Worm (Caenorhabditis elegans) whole organism, late embryonic: Measurements from ENCODE around the gene H03A11.2.

Source experiments
- K09A11.1 ChIP-seq: sonication (generic microtip); optimal IDR thresholded peaks from 2 replicates; lab custom pipeline; 2017; ENCODE audit warnings: antibody characterized with exemption, mild to moderate bottlenecking, missing genetic modification characterization, missing compliant biosample characterization; ENCODE audit not compliant: insufficient read depth
- T23F11.4 ChIP-seq: fragments of 200-800 bp; sonication (Bioruptor generic); optimal IDR thresholded peaks from 2 replicates; lab custom pipeline; 2018; ENCODE audit warnings: mild to moderate bottlenecking, missing genetic modification characterization, missing compliant biosample characterization
- Y22D7AL.16 ChIP-seq: sonication (generic microtip); optimal IDR thresholded peaks from 2 replicates; lab custom pipeline; 2016; ENCODE audit warnings: missing genetic modification characterization, missing compliant biosample characterization
- ama-1 ChIP-seq: fragments of 150-350 bp; optimal IDR thresholded peaks from 2 replicates; lab custom pipeline; 2014
- ceh-14 ChIP-seq: sonication (generic microtip); optimal IDR thresholded peaks from 2 replicates; lab custom pipeline; 2016; ENCODE audit warnings: missing genotype, missing genetic modification characterization, missing compliant biosample characterization
- ceh-18 ChIP-seq: sonication (generic microtip); optimal IDR thresholded peaks from 2 replicates; lab custom pipeline; 2016; ENCODE audit warnings: missing genetic modification characterization, missing compliant biosample characterization
- ceh-19 ChIP-seq: fragments of 200-800 bp; sonication (Bioruptor generic); optimal IDR thresholded peaks from 2 replicates; lab custom pipeline; 2018; ENCODE audit warnings: mild to moderate bottlenecking, missing genetic modification characterization, missing compliant biosample characterization
- ceh-2 ChIP-seq: sonication (generic microtip); optimal IDR thresholded peaks from 2 replicates; lab custom pipeline; 2016; ENCODE audit warnings: missing genotype, missing genetic modification characterization, missing compliant biosample characterization
- ceh-24 ChIP-seq: sonication (generic microtip); optimal IDR thresholded peaks from 2 replicates; lab custom pipeline; 2016; ENCODE audit warnings: mild to moderate bottlenecking, missing genetic modification characterization, missing compliant biosample characterization
- ceh-30 ChIP-seq: fragments of 150-350 bp; optimal IDR thresholded peaks from 2 replicates; lab custom pipeline; 2014; ENCODE audit warnings: missing biosample characterization, missing genetic modification characterization
- ceh-34 ChIP-seq: sonication (generic microtip); optimal IDR thresholded peaks from 2 replicates; lab custom pipeline; 2016; ENCODE audit warnings: mild to moderate bottlenecking, missing genetic modification characterization, missing compliant biosample characterization
- ceh-48 ChIP-seq: sonication (generic microtip); optimal IDR thresholded peaks from 2 replicates; lab custom pipeline; 2016; ENCODE audit warnings: missing genetic modification characterization, inconsistent platforms, missing compliant biosample characterization
- che-1 ChIP-seq: sonication (generic microtip); optimal IDR thresholded peaks from 2 replicates; lab custom pipeline; 2016; ENCODE audit warnings: mild to moderate bottlenecking, missing genetic modification characterization, missing compliant biosample characterization
- fax-1 ChIP-seq: sonication (generic microtip); optimal IDR thresholded peaks from 2 replicates; lab custom pipeline; 2016; ENCODE audit warnings: missing genotype, missing genetic modification characterization, missing compliant biosample characterization
- fkh-6 ChIP-seq: sonication (generic microtip); optimal IDR thresholded peaks from 2 replicates; lab custom pipeline; 2016; ENCODE audit warnings: missing genetic modification characterization, missing compliant biosample characterization
- hlh-30 ChIP-seq: sonication (generic microtip); optimal IDR thresholded peaks from 2 replicates; lab custom pipeline; 2017; ENCODE audit warnings: antibody characterized with exemption, missing genetic modification characterization, missing compliant biosample characterization; ENCODE audit not compliant: insufficient read depth
- hlh-8 ChIP-seq: sonication (generic microtip); optimal IDR thresholded peaks from 2 replicates; lab custom pipeline; 2016; ENCODE audit warnings: missing genotype, missing genetic modification characterization, missing compliant biosample characterization
- lim-6 ChIP-seq: sonication (generic microtip); optimal IDR thresholded peaks from 2 replicates; lab custom pipeline; 2016; ENCODE audit warnings: missing genetic modification characterization, missing compliant biosample characterization
- lin-11 ChIP-seq: fragments of 200-800 bp; sonication (Bioruptor generic); optimal IDR thresholded peaks from 2 replicates; lab custom pipeline; 2018; ENCODE audit warnings: mild to moderate bottlenecking, missing genetic modification characterization, missing compliant biosample characterization
- nhr-232 ChIP-seq: sonication (generic microtip); optimal IDR thresholded peaks from 2 replicates; lab custom pipeline; 2016; ENCODE audit warnings: missing genetic modification characterization, missing compliant biosample characterization
- odd-2 ChIP-seq: sonication (generic microtip); optimal IDR thresholded peaks from 2 replicates; lab custom pipeline; 2017; ENCODE audit warnings: antibody characterized with exemption, mild to moderate bottlenecking, missing genetic modification characterization, missing compliant biosample characterization
- pag-3 ChIP-seq: sonication (generic microtip); optimal IDR thresholded peaks from 2 replicates; lab custom pipeline; 2016; ENCODE audit warnings: missing compliant biosample characterization, missing genetic modification characterization, borderline replicate concordance
- pax-1 ChIP-seq: fragments of 150-350 bp; optimal IDR thresholded peaks from 2 replicates; lab custom pipeline; 2014; ENCODE audit warnings: missing biosample characterization, missing genetic modification characterization
- pha-2 ChIP-seq: sonication (generic microtip); optimal IDR thresholded peaks from 2 replicates; lab custom pipeline; 2017; ENCODE audit warnings: mild to moderate bottlenecking, missing genetic modification characterization, missing compliant biosample characterization
- pha-4 ChIP-seq: fragments of 150-350 bp; optimal IDR thresholded peaks from 2 replicates; lab custom pipeline; 2018; ENCODE audit warnings: missing biosample characterization, missing genetic modification reagents, missing genetic modification characterization
- pros-1 ChIP-seq: fragments of 150-350 bp; optimal IDR thresholded peaks from 2 replicates; lab custom pipeline; 2014; ENCODE audit warnings: missing biosample characterization, missing genetic modification reagents, missing genetic modification characterization
- rnt-1 ChIP-seq: sonication (generic microtip); optimal IDR thresholded peaks from 2 replicates; lab custom pipeline; 2016; ENCODE audit warnings: missing genetic modification characterization, missing compliant biosample characterization
- sdc-2 ChIP-seq: sonication (generic microtip); optimal IDR thresholded peaks from 2 replicates; lab custom pipeline; 2016; ENCODE audit warnings: missing genotype, missing genetic modification characterization, missing compliant biosample characterization
- syd-9 ChIP-seq: sonication (generic microtip); optimal IDR thresholded peaks from 2 replicates; lab custom pipeline; 2016; ENCODE audit warnings: mild to moderate bottlenecking, missing genetic modification characterization, moderate library complexity, missing compliant biosample characterization
- tbx-2 ChIP-seq: sonication (generic microtip); optimal IDR thresholded peaks from 2 replicates; lab custom pipeline; 2016; ENCODE audit warnings: missing genetic modification characterization, missing compliant biosample characterization
- tbx-7 ChIP-seq: sonication (generic microtip); optimal IDR thresholded peaks from 2 replicates; lab custom pipeline; 2016; ENCODE audit warnings: missing genotype, missing genetic modification characterization, missing compliant biosample characterization
- unc-3 ChIP-seq, 2 experiments: fragments of 200-800 bp in 1 of 2; sonication (Bioruptor generic) in 1 of 2; sonication (generic microtip) in 1 of 2; conservative IDR thresholded peaks in 1 of 2; optimal IDR thresholded peaks in 1 of 2; 2 replicates each; pipeline versions ENCODE4 v1.3.6 to Lab custom; 2016 to 2022; ENCODE audit warnings: missing compliant biosample characterization in 2 of 2, missing genetic modification characterization in 2 of 2, missing genetic modification reagents in 1 of 2
- unc-42 ChIP-seq: sonication (generic microtip); optimal IDR thresholded peaks from 2 replicates; lab custom pipeline; 2016; ENCODE audit warnings: missing genotype, missing genetic modification characterization, missing compliant biosample characterization
- unc-55 ChIP-seq: sonication (generic microtip); optimal IDR thresholded peaks from 2 replicates; lab custom pipeline; 2017; ENCODE audit warnings: missing biosample characterization, missing genetic modification reagents, missing genetic modification characterization
- zip-5 ChIP-seq: sonication (generic microtip); optimal IDR thresholded peaks from 2 replicates; lab custom pipeline; 2016; ENCODE audit warnings: missing genetic modification characterization, missing compliant biosample characterization
- ztf-16 ChIP-seq: sonication (generic microtip); optimal IDR thresholded peaks from 2 replicates; lab custom pipeline; 2017; ENCODE audit warnings: missing genetic modification characterization, missing compliant biosample characterization

The H03A11.2 gene

ce11 chrX:15200146-15200545 lies 30.3 kb downstream of the H03A11.2 start:
- no peak for TF ChIP-seq lim-6 (tag; lab: Kevin White, UChicago)
- no peak for TF ChIP-seq nhr-232 (tag; lab: Kevin White, UChicago)
- peak; percentile 63 for TF ChIP-seq unc-42
- TF ChIP-seq ceh-24 (tag; lab: Kevin White, UChicago): no peak

ce11 chrX:15199052-15199451 lies 31.4 kb downstream of the H03A11.2 start, which contains the start of gene snt-7:
snt-7 (minus strand) TSS chrX:15199152.
- TF ChIP-seq tbx-2 (tag; lab: Kevin White, UChicago) (no peak), ceh-19 (GFP tag; lab: Kevin White, UChicago) (no peak), zip-5 (tag; lab: Kevin White, UChicago) (no peak), pros-1 (tag; lab: Kevin White, UChicago) (no peak), lim-6 (tag; lab: Kevin White, UChicago) (no peak)

- no peak for TF ChIP-seq ama-1
- no peak for TF ChIP-seq unc-3 (GFP tag; conservative IDR thresholded peaks at IDR 0.05; lab: Robert Waterston, UW)
- TF ChIP-seq unc-3 (tag; optimal IDR thresholded peaks at IDR 0.05; lab: Kevin White, UChicago): no peak
- no peak for TF ChIP-seq lin-11 (tag; lab: Kevin White, UChicago)
- TF ChIP-seq pha-2 (tag; lab: Kevin White, UChicago): no peak
- no peak for TF ChIP-seq fax-1
- TF ChIP-seq ceh-18: no peak
- TF ChIP-seq fkh-6 (tag; lab: Kevin White, UChicago): no peak
- TF ChIP-seq ceh-30 (tag; lab: Kevin White, UChicago): no peak
- TF ChIP-seq hlh-8 (tag; lab: Kevin White, UChicago): no peak
- TF ChIP-seq pha-4 (tag; lab: Kevin White, UChicago): no peak
Observed at ce11 chrX:15194283-15194682, 36.2 kb downstream of the H03A11.2 start, which contains the start of gene phat-6. phat-6 (minus strand) TSS chrX:15194383.

- TF ChIP-seq pha-4 (tag; lab: Kevin White, UChicago): no peak
- TF ChIP-seq T23F11.4 (GFP tag; lab: Kevin White, UChicago): no peak
- TF ChIP-seq K09A11.1 (tag; lab: Kevin White, UChicago): no peak
- no peak for TF ChIP-seq lim-6 (tag; lab: Kevin White, UChicago)
- no peak for TF ChIP-seq hlh-30 (tag; lab: Kevin White, UChicago)
- TF ChIP-seq che-1 (tag; lab: Kevin White, UChicago): no peak
- no peak for TF ChIP-seq fax-1
- TF ChIP-seq ztf-16 (tag; lab: Kevin White, UChicago): no peak
- no peak for TF ChIP-seq ceh-18
- TF ChIP-seq Y22D7AL.16 (tag; lab: Kevin White, UChicago): no peak
- TF ChIP-seq ceh-48 (tag; lab: Kevin White, UChicago): no peak
Observed at ce11 chrX:15191370-15191769, 39.1 kb downstream of the H03A11.2 start.

ce11 chrX:15189823-15190222 lies 40.6 kb downstream of the H03A11.2 start, which contains the start of gene T10B10.4:
T10B10.4 (plus strand) TSS chrX:15190123.
- TF ChIP-seq ceh-14 (tag; lab: Kevin White, UChicago): no peak
- TF ChIP-seq lim-6 (tag; lab: Kevin White, UChicago): no peak
- TF ChIP-seq sdc-2 (tag; lab: Kevin White, UChicago): no peak
- no peak for TF ChIP-seq tbx-7 (tag; lab: Kevin White, UChicago)
- no peak for TF ChIP-seq fkh-6 (tag; lab: Kevin White, UChicago)
- TF ChIP-seq syd-9: no peak
- no peak for TF ChIP-seq lin-11 (tag; lab: Kevin White, UChicago)
- TF ChIP-seq ceh-34 (tag; lab: Kevin White, UChicago): no peak
- no peak for TF ChIP-seq ceh-2 (tag; lab: Kevin White, UChicago)
- no peak for TF ChIP-seq Y22D7AL.16 (tag; lab: Kevin White, UChicago)
- no peak for TF ChIP-seq pax-1 (tag; lab: Kevin White, UChicago)
- no peak for TF ChIP-seq nhr-232 (tag; lab: Kevin White, UChicago)
- TF ChIP-seq ztf-16 (tag; lab: Kevin White, UChicago): no peak
- TF ChIP-seq unc-55 (GFP tag; lab: Kevin White, UChicago): no peak
- no peak for TF ChIP-seq pag-3 (tag; lab: Kevin White, UChicago)
- no peak for TF ChIP-seq odd-2 (tag; lab: Kevin White, UChicago)
- no peak for TF ChIP-seq rnt-1
